Worm (Caenorhabditis elegans) whole organism, dauer: ENCODE results near the gene glb-30.

ENCODE experiments used
- unc-62 ChIP-seq: sonication (generic microtip); optimal IDR thresholded peaks from 2 replicates; lab custom pipeline; 2017; ENCODE audit warnings: missing biosample characterization, missing genetic modification reagents, missing genetic modification characterization

The glb-30 gene

DNA sequence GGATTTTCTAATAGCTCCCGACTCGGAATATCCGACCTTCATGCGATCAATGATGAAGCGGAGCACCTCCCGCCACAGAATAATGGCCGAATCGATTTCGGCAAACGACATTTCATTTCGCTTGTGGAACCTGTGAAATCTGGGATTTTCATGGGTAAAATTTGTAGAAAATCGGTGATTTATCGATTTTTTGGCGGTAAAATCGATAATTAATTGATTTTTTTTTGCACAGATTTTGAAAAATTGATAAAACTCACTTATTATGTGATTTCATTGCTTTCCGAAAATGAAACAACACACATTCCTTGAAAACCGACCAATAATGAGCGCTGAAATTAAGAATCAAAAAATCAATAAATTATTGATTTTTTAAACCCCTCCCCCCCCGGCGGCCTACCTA, 1.5 kb downstream of the glb-30 start:
- TF ChIP-seq unc-62 (GFP tag; lab: Kevin White, UChicago): no peak

DNA sequence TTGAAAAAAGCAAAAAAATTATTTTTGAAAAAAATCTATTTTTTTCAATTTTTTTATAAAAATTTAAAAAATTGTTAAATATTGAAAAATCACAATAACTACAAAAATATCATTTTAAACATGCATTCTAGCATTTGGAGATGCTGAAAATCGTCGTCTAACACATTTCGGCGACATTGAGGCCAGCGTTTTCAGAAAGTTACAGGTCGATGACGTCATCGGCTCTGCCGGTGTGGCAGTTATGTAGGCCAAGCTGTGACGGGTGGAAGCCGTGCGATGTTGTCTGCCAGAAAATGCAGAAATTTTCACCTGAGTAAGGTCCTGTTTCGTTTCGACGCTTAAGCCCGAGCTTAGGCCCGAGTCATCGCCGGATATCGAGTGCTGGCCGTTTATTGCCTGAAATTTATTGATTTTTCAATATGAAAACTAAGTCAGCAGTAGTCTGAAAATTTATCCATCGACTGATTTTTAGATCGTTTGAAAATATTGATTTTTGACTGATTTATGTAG, 2.6 kb downstream of the glb-30 start, which contains the start of gene Y22D7AR.3:
TSS of gene Y22D7AR.3 (minus strand) at position 51 of the 510 bp plus-strand sequence.
- TF ChIP-seq unc-62 (GFP tag; lab: Kevin White, UChicago): no peak

DNA sequence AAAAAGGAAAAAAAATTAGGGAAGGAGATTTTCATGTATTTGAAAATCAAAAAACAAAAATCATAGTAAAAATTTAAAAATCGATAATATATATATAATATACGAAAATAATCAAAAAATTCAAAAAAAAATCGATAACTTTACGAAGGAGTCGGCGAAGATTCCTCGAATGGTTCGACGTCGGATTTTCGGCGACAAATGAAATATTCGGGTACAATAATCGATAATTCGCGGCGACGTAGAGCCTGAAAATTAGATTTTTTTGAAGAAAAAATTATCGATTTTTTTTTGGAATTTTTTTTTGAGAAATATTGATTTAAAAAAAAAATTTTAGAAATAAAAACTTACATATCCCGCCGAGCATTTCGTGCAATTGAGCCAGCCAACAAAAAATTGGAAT, 3.0 kb downstream of the glb-30 start:
- TF ChIP-seq unc-62 (GFP tag; lab: Kevin White, UChicago): no peak

DNA sequence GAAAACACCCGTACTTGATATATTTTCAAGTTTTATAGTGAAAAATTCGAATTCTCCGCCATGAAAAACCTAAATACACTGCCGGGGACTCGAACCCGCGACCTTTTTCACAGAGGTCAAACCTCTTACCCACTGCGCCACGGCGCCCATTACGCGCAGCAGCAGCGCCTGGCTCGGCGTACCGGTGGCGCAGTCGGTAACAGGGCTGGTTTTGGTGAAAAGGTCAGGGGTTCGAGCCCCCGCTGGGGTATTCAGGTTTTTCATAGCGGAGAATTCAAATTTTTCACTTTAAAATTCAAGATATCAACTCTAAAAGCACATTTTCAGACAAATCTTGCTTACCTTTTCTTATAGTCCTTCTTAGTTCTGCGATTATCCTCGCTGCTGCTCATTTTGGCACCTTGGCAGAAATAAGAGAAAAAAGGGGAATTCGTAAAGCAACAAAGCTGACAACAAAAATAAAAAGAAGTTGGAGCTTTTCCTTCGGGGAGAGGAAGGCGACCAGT, 3.6 kb downstream of the glb-30 start, which contains the start of gene Y22D7AL.16:
TSS of gene Y22D7AL.16 (minus strand) at position 456 of the 506 bp plus-strand sequence.
- TF ChIP-seq unc-62 (GFP tag; lab: Kevin White, UChicago): no peak

DNA sequence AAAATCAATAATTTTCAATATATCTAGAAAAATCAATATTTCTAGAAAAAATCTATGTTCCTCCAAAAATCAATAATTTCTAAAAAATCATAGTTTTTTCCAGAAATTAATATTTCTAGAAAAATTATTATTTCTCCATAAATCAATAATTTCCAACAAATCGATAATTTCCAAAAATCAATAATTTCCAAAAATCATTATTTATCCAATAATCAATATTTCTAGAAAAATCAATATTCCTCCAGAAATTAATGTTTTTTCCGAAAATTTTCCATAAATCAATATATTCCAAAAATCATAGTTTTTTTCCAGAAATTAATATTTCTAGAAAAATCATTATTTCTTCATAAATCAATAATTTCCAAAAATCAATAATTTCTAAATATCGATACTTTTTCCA, 5.4 kb downstream of the glb-30 start:
- no peak for TF ChIP-seq unc-62 (GFP tag; lab: Kevin White, UChicago)

DNA sequence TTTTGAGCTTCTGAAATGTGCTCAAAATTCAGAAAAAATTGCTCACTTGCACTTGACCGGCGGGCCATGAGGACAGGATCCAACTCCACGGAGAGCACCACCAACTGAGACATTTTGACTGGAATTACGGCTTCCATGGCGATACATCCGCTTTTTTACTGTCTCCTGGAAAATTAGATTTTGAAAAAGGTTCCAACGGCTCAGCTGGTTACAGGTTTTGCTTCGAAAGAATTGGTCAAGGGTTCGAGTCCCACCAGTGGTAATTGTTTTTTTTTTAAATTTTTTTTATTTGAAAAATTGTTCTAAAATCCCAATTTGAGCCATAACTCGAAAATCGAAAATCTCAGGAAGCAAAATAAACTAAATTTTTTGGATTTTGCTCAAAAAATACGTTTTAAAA, 6.0 kb downstream of the glb-30 start:
- TF ChIP-seq unc-62 (GFP tag; lab: Kevin White, UChicago): no peak

DNA sequence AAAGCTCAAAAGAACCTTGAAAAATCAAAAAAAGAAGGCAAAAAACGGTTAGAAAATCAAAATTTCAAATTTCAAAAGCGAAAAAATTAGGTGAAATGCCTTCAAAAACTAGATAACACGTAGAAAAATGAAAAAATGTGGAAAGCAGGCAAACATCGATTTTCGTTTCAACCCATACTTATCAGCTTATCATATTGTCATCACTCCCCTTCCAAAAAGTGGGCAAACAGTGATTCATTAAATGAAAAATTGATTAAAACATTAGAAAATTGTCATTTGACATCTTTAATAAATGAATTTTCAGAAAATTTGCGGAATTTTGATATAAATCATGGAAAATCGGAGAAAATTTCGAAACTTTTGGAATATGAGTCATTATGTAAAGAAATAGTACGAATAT, 7.4 kb downstream of the glb-30 start:
- TF ChIP-seq unc-62 (GFP tag; lab: Kevin White, UChicago): no peak

DNA sequence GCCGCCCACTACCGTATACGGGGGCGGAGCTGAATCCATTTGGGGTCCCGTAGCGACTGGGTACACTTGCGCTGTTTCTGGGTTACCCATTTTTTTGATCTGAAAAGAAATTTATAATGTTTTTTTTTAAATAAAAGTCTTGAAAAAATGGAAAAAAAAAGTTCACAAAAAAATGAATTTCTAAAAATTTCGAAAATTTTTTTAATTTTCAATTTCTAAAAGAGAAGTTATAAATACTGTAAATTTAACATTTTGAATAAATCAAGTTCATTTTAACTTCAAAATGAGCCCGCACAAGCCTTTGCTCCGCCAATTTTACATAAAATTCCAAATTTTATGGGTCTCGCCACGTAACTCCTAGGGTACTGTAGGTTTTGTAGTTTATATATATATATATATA, 8.7 kb downstream of the glb-30 start, which contains the start of gene Y22D7AL.15:
TSS of gene Y22D7AL.15 (minus strand) at position 101 of the 400 bp plus-strand sequence.
- no peak for TF ChIP-seq unc-62 (GFP tag; lab: Kevin White, UChicago)

DNA sequence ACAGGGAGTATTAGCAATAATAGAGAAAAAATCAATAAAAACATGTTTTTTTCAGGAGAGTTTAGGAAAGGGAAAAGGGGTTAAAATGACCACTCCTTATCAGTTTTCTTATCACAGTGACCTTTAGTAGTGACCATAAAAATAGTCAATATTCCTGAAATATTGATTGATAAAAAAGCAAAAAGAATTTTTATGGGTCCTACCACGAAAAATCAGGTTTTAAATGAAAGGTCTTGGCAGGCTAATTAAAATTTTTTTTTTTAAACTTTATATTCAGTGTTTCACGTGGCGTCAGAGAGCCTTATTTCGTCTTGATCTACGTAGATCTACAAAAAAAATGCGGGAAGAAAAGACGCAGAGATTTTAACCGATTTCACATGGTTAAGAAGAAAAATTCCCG, 11.0 kb downstream of the glb-30 start, which contains the start of gene cht-4:
TSS of gene cht-4 (minus strand) at position 101 of the 400 bp plus-strand sequence.
- TF ChIP-seq unc-62 (GFP tag; lab: Kevin White, UChicago): no peak

DNA sequence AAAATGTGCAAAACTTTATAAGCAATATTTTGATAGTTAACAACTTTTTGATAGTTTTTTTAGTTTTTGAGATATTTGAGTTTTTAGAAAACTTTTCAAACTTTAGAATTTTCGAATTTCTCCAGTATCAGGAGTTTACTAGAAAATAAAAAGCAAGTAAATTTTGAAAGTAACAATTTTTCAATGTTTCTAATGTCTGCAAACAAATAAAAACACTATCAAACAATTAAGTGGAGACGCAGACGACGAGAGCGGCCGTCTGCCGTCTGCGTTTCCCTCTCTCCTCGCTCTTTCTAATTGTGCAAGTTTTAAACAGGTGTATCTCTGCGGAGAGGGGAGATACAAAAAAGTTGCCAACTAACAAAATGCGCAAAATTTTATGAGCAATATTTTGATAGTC, 15.5 kb downstream of the glb-30 start:
- TF ChIP-seq unc-62 (GFP tag; lab: Kevin White, UChicago): no peak

DNA sequence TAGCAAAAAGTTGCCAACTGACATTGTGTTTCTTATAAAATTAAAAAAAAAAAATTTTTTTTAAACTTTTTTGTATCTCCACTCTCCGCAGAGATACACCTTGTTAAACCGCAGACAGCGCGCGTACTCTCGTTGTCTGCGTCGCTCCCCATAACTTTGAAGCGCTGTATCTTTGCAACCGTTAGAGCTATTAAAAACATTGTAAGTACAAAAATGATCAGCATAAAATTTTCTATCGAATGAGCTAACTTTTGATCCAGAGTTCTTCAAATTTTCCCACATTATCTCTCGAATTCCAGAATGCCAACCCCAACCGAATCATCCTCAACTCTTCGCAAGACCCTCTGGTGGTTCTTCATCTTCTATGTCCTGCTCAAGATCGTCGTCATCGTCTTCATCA, 16.2 kb downstream of the glb-30 start, which contains the start of gene Y22D7AL.1:
TSS of gene Y22D7AL.1 (plus strand) at position 301 of the 400 bp plus-strand sequence.
- TF ChIP-seq unc-62 (GFP tag; lab: Kevin White, UChicago): no peak

DNA sequence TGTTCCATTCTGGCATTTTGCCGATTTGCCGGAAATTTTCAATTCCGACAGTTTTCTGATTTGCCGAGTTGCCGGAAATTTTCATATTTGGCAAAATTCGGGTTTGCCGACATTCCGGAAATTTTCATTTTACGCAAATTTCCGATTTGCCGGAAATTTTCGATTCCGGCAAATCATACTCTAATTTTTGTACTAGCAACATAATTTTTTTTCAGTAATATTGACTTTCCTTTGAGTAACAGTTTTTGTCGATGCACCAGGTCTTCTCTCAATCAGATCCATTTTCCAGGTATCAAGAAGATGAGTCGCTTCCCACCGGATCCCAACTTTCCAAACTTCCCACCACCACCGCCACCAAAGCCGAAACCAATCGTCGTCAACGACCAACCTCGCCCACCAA, 27.3 kb downstream of the glb-30 start, which contains the start of gene Y22D7AL.3:
TSS of gene Y22D7AL.3 (plus strand) at position 301 of the 400 bp plus-strand sequence.
- TF ChIP-seq unc-62 (GFP tag; lab: Kevin White, UChicago): no peak

DNA sequence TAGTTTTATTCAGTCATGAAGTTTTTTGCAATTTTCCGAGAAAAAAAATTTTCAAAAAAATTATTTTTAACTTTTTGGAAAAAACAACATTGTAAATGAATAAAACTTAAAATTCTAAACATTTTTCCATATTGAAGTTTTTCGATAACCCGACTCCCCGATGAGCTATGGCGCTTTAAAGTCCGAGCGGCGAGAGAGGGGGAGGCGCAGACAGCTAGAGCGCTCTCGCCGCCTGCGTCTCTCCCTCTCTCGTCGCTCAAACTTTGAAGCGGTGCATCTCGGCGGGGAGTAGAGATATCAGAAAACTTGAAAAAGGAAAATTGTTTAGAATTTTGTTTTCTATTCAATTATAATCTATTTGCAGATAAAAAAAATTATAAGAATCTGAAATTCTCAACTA, 30.1 kb downstream of the glb-30 start:
- no peak for TF ChIP-seq unc-62 (GFP tag; lab: Kevin White, UChicago)

DNA sequence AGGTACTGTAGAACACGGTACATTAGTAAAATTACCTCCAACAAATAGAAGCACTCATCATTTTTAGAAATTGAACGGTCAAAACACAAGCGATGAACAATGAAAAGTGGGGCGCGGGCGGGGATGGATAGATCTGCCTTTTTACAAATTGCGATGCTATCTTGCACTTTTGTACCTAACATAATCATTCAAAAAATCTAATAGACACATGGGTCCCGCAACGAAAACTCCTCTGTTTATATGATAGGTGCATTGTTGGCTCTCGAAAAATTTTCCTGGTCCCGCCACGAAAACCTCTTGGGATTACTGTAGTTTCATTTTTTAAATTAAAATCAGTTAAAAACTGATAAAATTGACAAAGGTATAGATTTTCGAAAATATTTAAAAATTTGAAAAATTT, 34.1 kb downstream of the glb-30 start, which contains the start of gene Y22D7AL.11:
TSS of gene Y22D7AL.11 (minus strand) at position 101 of the 400 bp plus-strand sequence.
- TF ChIP-seq unc-62 (GFP tag; lab: Kevin White, UChicago): no peak

DNA sequence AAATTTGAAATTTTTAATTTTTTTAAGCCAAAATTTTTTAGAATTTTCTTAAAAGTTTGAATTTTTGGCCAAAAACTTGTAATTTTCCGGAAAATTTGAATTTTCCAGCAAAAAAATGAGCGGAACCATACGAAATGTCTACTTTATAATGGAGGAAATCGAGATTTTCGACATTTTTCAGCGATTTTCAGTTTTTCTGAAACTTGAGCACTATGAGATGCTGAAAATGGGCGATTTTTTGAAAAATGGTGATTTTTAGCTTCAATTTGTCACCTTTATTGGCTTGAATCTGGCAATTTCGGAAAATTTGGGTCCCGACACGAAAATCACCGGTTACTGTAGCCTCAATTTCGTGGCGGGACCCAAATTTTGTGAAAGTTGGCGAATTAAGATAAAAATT, 41.9 kb downstream of the glb-30 start, which contains the start of gene Y22D7AL.4:
TSS of gene Y22D7AL.4 (plus strand) at position 109 of the 400 bp plus-strand sequence.
- TF ChIP-seq unc-62 (GFP tag; lab: Kevin White, UChicago): no peak

DNA sequence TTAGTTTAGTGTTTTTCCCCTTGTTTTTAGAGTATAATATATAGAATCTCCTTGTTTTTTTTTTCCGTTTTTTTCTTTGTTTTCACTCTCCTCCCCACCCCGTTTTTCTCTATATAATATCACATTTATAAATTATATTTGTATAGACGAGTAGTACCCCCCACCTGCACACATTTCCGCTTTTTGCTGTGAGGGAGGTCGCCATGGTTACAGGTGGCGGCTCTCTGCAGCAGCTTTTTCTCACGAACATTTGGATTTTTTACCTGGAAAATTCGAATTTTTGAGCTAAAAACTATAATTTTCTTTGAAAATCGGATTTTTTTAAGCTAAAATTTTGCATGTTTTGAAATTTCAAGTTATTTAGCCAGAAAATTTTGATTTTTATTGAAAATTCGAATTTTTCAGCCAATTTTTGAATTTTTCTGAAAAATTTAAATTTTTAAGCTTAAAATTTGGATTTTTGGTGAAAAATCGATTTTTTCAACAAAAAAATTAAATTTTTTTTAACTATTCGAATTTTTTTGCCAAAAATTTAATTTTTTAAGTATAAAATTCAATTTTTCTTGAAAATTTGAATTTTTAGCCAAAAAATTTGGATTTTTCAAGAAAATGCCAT, 42.7 kb downstream of the glb-30 start:
- no peak for TF ChIP-seq unc-62 (GFP tag; lab: Kevin White, UChicago)
